Worm (Caenorhabditis elegans) whole organism, L4/young adult: ENCODE data around the gene lurp-2.
A peak's percentile ranks its signal among the peaks of the same experiment; 100 is the strongest.

ENCODE experiments used
- W03F9.2 ChIP-seq: fragments of 150-350 bp; optimal IDR thresholded peaks from 2 replicates; lab custom pipeline; 2014; ENCODE audit warnings: missing biosample characterization, missing genetic modification characterization
- dao-5 ChIP-seq: sonication (generic microtip); optimal IDR thresholded peaks from 2 replicates; lab custom pipeline; 2016; ENCODE audit warnings: missing genotype, missing genetic modification characterization, moderate library complexity, missing compliant biosample characterization
- him-1 ChIP-seq: sonication (generic microtip); optimal IDR thresholded peaks from 2 replicates; lab custom pipeline; 2016; ENCODE audit warnings: missing genotype, missing genetic modification reagents, missing genetic modification characterization, missing compliant biosample characterization

Gene lurp-2

DNA sequence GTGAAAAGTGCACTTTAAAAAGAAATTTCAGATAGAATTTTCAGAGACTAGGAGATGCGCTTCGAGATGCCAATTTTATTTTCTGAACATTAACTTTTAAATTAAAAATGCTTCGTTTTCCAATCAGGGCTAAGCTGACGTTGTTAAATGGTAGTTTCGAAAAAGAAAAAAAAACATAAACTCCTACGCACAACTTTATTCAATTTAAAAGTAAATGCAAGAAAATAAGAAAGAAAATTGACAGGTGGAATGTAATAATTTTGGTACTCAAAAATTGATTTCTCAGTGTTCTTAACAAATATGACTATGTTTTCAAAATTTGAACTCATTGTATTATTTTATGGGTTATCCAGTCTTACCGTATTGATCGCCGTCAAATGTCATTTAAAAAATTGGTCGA lies at the start of gene lurp-2:
lurp-2 (plus strand) TSS at position 301 of the 400 bp plus-strand sequence.
- TF ChIP-seq dao-5 = no peak

- no peak for TF ChIP-seq him-1
- TF ChIP-seq W03F9.2 (tag; lab: Kevin White, UChicago) = no peak
- TF ChIP-seq dao-5 = no peak
Measured at ce11 chrV:13406032-13406431, 47.4 kb upstream of the lurp-2 start, which contains the start of gene cutl-1. cutl-1 (minus strand) TSS chrV:13406114.

- TF ChIP-seq W03F9.2 (tag; lab: Kevin White, UChicago) (no peak), dao-5 (no peak)
Measured at ce11 chrV:13406511-13406910, 46.9 kb upstream of the lurp-2 start, which contains the start of gene F53F1.2. F53F1.2 (plus strand) TSS chrV:13406816.

- TF ChIP-seq dao-5 = no peak
- no peak for TF ChIP-seq W03F9.2 (tag; lab: Kevin White, UChicago)
- no peak for TF ChIP-seq him-1
Measured at ce11 chrV:13407913-13408312, 45.5 kb upstream of the lurp-2 start, which contains the start of gene F53F1.3. F53F1.3 (plus strand) TSS chrV:13408242.

DNA sequence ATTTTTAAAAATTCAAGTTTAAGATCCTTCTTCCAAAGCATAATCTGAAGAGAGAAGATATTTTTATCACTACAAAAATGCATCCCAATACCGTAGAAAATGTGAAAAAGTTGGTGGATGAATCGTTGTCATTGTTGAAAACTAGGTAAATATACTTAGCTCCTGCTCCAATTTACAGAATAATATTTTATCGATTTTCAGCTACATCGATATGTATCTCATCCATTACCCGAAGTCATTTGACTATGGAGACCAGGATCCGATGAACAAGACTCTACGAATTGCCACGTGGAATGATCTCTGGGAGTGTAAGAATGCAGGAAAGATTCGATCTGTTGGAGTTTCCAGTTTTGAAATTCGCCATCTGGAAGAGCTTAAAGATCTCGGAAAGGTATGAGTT lies 45.0 kb upstream of the lurp-2 start:
- TF ChIP-seq dao-5 (no peak), W03F9.2 (tag; lab: Kevin White, UChicago) (no peak), him-1 (no peak)

DNA sequence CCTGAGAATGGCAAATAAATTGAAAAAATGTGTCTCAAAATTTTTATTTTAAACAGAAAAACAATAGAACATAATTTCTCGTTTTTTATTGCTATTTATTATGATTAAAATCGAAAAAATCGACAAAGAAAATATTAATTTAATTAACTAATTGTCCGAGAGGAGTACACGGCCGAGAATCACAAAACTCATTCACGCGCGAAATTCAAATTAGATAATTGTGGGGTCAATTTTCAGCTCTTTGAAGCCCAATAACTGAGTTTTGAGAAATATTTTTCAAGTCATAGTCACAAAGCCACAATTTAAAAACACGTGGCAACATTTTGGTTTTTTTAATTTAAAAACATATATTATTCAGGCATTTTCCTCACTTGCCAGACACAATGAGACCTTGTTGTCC lies 44.3 kb upstream of the lurp-2 start:
- TF ChIP-seq him-1 (no peak), W03F9.2 (tag; lab: Kevin White, UChicago) (no peak), dao-5 (no peak)

DNA sequence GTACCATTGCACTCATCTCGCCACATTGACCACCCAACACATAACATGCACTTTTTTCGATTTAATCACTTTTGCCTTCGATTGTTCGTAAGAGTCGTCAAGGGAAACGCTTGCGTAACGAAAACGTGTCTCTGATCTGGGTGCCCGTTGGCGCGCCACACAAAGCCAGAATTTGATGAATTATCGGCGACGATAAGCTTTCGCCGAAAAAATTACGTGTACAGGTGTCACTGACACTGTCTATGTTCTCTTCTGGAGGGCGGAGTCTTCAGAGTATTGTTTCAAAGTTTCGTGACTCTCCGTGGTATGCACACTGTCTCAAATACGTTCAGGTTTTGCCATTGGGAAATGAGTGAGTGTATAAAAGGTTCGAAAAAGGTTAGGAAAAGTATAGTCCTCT lies 42.7 kb upstream of the lurp-2 start, which contains the start of gene F53F1.4:
F53F1.4 (plus strand) TSS at position 390 of the 400 bp plus-strand sequence.
- no peak for TF ChIP-seq dao-5
- TF ChIP-seq W03F9.2 (tag; lab: Kevin White, UChicago) = no peak
- no peak for TF ChIP-seq him-1

DNA sequence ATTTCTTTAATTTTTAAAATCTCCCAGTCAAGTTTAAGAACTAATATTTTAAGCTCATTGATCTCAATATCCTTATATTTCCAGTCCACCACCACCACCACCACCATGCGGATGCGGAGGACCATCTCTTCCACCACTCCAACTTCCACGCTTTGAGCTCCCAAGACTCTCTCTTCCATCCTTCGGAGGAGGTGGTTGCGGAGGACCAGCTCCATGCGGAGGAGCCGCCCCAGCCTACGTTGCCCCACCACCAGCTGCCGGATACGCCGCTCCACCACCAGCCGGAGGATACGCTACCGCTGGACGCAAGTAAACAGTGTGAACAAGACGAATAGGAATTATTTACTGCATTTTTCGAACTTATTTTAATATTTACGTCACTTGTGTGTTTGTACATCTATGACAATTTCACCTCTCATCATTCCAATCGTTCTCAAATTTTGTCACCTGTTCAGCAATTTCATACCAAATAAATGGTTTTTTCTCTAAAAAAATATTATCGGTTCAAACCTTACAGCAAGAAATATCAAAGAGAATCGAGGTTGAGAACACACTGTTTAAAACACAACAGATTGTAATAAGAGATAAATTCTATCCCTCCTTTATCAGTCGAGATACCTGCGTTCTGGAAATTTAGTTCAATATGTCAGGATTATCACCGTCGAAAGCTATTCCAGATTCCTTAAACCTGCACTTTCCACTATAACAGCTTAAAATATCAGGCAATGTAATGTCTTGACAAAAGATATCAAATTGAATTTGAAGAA lies 42.0 kb upstream of the lurp-2 start:
- TF ChIP-seq him-1 = no peak
- no peak for TF ChIP-seq W03F9.2 (tag; lab: Kevin White, UChicago)
- TF ChIP-seq dao-5 = no peak

ce11 chrV:13411992-13412298 lies 41.5 kb upstream of the lurp-2 start:
- TF ChIP-seq W03F9.2 (tag; lab: Kevin White, UChicago) (no peak), dao-5 (no peak), him-1 (no peak)

- TF ChIP-seq him-1 = no peak
- no peak for TF ChIP-seq dao-5
- TF ChIP-seq W03F9.2 (tag; lab: Kevin White, UChicago) = no peak
Measured at ce11 chrV:13413301-13413700, 40.1 kb upstream of the lurp-2 start.

DNA sequence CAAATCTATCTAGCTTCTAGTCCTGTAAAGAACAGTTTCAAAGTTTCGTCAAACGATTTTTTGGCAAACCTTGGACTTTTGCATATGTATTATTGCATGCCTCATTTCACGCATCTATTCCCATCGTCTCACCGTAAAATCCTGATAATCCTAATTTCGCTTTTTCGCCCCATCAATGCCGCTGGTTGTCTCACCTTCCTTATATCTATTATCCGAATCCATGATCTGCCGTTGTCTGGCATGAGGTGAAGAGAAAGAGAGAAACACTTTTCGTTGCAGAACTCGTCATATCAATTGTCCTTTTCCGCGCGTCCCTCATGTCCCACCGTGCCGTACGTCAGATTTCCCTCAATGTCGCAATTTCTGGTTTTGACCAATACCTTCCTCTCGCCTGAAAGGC lies 38.8 kb upstream of the lurp-2 start, which contains the start of gene cut-2:
cut-2 (plus strand) TSS at position 365 of the 400 bp plus-strand sequence.
- TF ChIP-seq W03F9.2 (tag; lab: Kevin White, UChicago) (no peak), dao-5 (no peak), him-1 (no peak)

DNA sequence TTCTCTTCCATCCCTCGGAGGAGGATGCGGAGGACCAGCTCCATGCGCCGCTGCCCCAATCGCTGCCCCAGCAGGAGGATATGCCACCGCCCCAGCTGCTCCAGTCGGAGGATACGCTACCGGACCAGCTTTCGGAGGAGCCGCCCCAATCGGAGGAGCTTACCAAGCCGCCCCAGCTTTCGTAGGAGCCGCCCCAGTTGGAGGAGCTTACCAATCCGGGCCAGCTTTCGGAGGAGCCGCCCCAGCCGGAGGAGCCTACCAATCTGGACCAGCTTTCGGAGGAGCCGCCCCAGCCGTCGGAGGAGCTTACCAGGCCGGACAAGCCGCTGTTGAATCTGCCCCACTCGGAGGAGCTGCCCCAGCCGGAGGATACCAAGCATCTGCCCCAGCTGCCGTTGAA lies 38.0 kb upstream of the lurp-2 start:
- TF ChIP-seq W03F9.2 (tag; lab: Kevin White, UChicago) (no peak), him-1 (no peak), dao-5 (peak; percentile 33)

ce11 chrV:13416076-13416475 lies 37.4 kb upstream of the lurp-2 start:
- TF ChIP-seq W03F9.2 (tag; lab: Kevin White, UChicago) (no peak), him-1 (no peak), dao-5 (no peak)

DNA sequence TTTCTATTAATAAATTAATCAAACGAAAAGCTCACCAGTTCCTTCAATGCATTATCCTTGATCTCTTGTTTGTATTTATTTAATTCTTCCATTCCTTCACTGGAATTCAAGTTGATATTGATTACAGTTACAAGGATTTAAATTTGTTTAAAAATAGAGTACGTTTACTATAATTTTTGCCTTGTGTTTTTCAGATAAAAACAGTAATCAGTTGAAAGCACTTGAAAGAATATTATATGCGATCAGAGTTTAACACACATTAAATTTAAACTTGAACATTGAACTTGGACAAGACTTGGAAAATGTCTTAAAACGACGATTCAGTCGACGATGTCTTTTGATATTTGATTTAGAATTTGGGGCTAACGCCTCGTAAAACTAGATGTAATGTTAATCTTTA lies 35.9 kb upstream of the lurp-2 start, which contains the start of gene F53F1.6:
F53F1.6 (minus strand) TSS at position 101 of the 400 bp plus-strand sequence.
- TF ChIP-seq him-1 (no peak), W03F9.2 (tag; lab: Kevin White, UChicago) (no peak), dao-5 (no peak)

DNA sequence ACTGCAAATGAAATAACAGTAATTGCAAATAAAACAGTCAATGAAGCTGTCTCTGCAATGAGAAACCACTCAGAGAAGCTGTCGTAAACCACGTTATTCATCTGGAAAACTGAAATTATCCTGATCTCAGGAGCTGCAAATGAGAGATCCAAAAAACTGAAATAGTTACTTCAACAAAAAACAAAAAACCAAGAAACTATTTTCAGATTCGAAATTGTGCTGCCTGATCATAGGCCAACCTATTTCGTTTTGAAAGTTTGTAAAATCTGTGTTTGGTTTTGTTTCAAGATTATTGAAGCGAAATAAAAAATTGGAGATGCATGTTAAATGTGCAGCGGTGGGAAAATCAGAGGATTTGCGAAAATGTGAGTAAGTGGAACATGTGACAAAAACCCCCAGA lies 32.8 kb upstream of the lurp-2 start, which contains the start of gene srv-8:
srv-8 (minus strand) TSS at position 101 of the 400 bp plus-strand sequence.
- no peak for TF ChIP-seq him-1
- TF ChIP-seq W03F9.2 (tag; lab: Kevin White, UChicago) = no peak
- TF ChIP-seq dao-5 = no peak

DNA sequence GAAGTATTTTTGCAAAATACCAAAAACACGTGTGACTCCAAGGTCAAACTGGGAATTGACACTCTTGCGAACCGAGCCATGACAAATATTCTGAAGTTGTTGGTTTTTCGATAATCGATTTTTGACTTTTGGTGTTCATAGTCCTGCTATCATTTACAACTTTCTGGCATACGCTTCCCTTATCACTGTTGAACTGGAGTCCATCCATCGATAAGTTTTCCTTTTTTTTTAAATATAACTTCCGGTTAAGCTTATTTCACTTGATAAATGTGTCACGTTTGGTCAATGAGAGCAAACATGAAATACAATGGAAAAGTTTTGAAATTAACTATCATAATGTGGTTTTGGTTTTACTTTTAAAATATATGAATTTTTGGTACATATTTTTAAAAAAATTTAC lies 31.7 kb upstream of the lurp-2 start:
- no peak for TF ChIP-seq dao-5
- TF ChIP-seq him-1 = no peak
